Worm (Caenorhabditis elegans) whole organism, early embryonic: ENCODE data around the gene prcc-1.

Source experiments
- B0310.2 ChIP-seq: sonication (generic microtip); optimal IDR thresholded peaks from 2 replicates; lab custom pipeline; 2016; ENCODE audit warnings: mild to moderate bottlenecking, missing genetic modification characterization, missing compliant biosample characterization
- F13C5.2 ChIP-seq: sonication (generic microtip); optimal IDR thresholded peaks from 2 replicates; lab custom pipeline; 2017; ENCODE audit warnings: mild to moderate bottlenecking, missing genetic modification characterization, inconsistent platforms, missing compliant biosample characterization
- aly-1 ChIP-seq: sonication (generic microtip); optimal IDR thresholded peaks from 2 replicates; lab custom pipeline; 2016; ENCODE audit warnings: missing genetic modification characterization, missing compliant biosample characterization
- ama-1 ChIP-seq: fragments of 150-350 bp; optimal IDR thresholded peaks from 2 replicates; lab custom pipeline; 2014
- ceh-13 ChIP-seq: fragments of 200-800 bp; sonication (Bioruptor generic); optimal IDR thresholded peaks from 2 replicates; lab custom pipeline; 2018; ENCODE audit warnings: mild to moderate bottlenecking, missing genetic modification characterization, missing compliant biosample characterization
- ceh-36 ChIP-seq: sonication (generic microtip); optimal IDR thresholded peaks from 2 replicates; lab custom pipeline; 2016; ENCODE audit warnings: missing genetic modification characterization, inconsistent platforms, missing compliant biosample characterization
- ets-7 ChIP-seq: sonication (generic microtip); optimal IDR thresholded peaks from 2 replicates; lab custom pipeline; 2016; ENCODE audit warnings: missing genotype, missing genetic modification characterization, missing compliant biosample characterization
- flt-1 ChIP-seq: fragments of 200-800 bp; sonication (Bioruptor generic); IDR thresholded peaks from 2 replicates; pipeline ENCODE4 v1.3.6; 2022; ENCODE audit warnings: missing genetic modification characterization, missing compliant biosample characterization
- hmbx-1 ChIP-seq: sonication (generic microtip); optimal IDR thresholded peaks from 2 replicates; lab custom pipeline; 2016; ENCODE audit warnings: mild to moderate bottlenecking, missing genetic modification characterization, missing compliant biosample characterization
- hmg-4 ChIP-seq: fragments of 200-800 bp; sonication (Bioruptor generic); optimal IDR thresholded peaks from 2 replicates; lab custom pipeline; 2018; ENCODE audit warnings: mild to moderate bottlenecking, missing genetic modification characterization, missing compliant biosample characterization
- hnd-1 ChIP-seq: sonication (generic microtip); optimal IDR thresholded peaks from 2 replicates; lab custom pipeline; 2016; ENCODE audit warnings: missing genetic modification characterization, missing compliant biosample characterization
- pes-1 ChIP-seq: fragments of 200-800 bp; sonication (Bioruptor generic); IDR thresholded peaks from 2 replicates; pipeline ENCODE4 v1.3.6; 2022; ENCODE audit warnings: missing genetic modification reagents, missing genetic modification characterization, missing compliant biosample characterization
- scrt-1 ChIP-seq: fragments of 200-800 bp; sonication (Bioruptor generic); IDR thresholded peaks from 2 replicates; pipeline ENCODE4 v1.3.6; 2022; ENCODE audit warnings: missing genetic modification characterization, missing compliant biosample characterization
- sea-1 ChIP-seq: fragments of 200-800 bp; sonication (Bioruptor generic); conservative IDR thresholded peaks from 2 replicates; pipeline ENCODE4 v1.3.6; 2022; ENCODE audit warnings: missing genetic modification characterization, missing compliant biosample characterization
- tbx-11 ChIP-seq: fragments of 200-800 bp; sonication (Bioruptor generic); IDR thresholded peaks from 2 replicates; pipeline ENCODE4 v1.3.6; 2022; ENCODE audit warnings: missing genetic modification characterization, missing compliant biosample characterization
- tbx-37 ChIP-seq: fragments of 200-800 bp; sonication (Bioruptor generic); conservative IDR thresholded peaks from 2 replicates; pipeline ENCODE4 v1.3.6; 2022; ENCODE audit warnings: missing genetic modification reagents, missing genetic modification characterization, missing compliant biosample characterization
- tra-4 ChIP-seq: sonication (generic microtip); optimal IDR thresholded peaks from 2 replicates; lab custom pipeline; 2017; ENCODE audit warnings: missing genetic modification characterization, missing compliant biosample characterization

prcc-1 gene

ce11 chrIV:13066044-13066443 lies 27.6 kb downstream of the prcc-1 start:
- TF ChIP-seq sea-1 (GFP tag; lab: Robert Waterston, UW) (0 out of 2 replicates have a peak, but pooled peaks have one; percentile 37), ama-1 (lab: Kevin White, UChicago) (no peak)

DNA sequence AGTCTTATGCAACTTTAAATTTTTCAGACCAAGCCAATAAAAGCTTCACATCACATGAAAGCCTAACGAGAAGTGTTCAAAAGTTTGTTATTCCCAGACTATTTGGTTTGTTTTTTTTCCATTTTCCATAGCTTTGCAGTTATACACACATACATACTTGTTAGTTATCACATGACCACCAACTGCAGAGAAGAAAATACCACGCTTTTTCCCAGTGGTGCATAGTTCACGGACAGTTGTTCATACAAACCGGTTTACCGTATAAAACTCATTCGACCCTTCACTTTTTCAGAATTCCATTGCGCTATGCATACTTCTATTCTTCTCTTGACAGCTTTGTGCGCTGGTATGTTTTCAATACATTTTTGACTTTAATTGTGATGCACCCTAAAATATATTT lies 29.9 kb downstream of the prcc-1 start, which contains the start of gene scl-5:
Gene scl-5, plus strand, starts transcription at position 301 of the 400 bp plus-strand sequence.
- TF ChIP-seq F13C5.2 (tag; lab: Kevin White, UChicago) = no peak
- TF ChIP-seq ceh-36 = no peak
- no peak for TF ChIP-seq ets-7 (tag; lab: Kevin White, UChicago)
- TF ChIP-seq pes-1 (GFP tag; lab: Robert Waterston, UW) = no peak
- no peak for TF ChIP-seq aly-1 (tag; lab: Kevin White, UChicago)
- no peak for TF ChIP-seq ceh-13
- TF ChIP-seq tbx-37 (GFP tag; lab: Robert Waterston, UW) = no peak
- TF ChIP-seq flt-1 = no peak
- no peak for TF ChIP-seq sea-1 (GFP tag; lab: Robert Waterston, UW)
- TF ChIP-seq scrt-1 (GFP tag; lab: Robert Waterston, UW) = no peak
- no peak for TF ChIP-seq tra-4
- TF ChIP-seq hmbx-1 (tag; lab: Kevin White, UChicago) = no peak
- no peak for TF ChIP-seq hnd-1 (tag; lab: Kevin White, UChicago)

- no peak for TF ChIP-seq hmbx-1 (tag; lab: Kevin White, UChicago)
- no peak for TF ChIP-seq ama-1 (lab: Kevin White, UChicago)
These were observed 34.3 kb downstream of the prcc-1 start, which contains the start of gene scl-3 for ce11 chrIV:13059284-13059683. scl-3 (plus strand) TSS chrIV:13059584.

ce11 chrIV:13057418-13057817 lies 36.2 kb downstream of the prcc-1 start, which contains the start of gene scl-2:
scl-2 (plus strand) TSS chrIV:13057710.
- TF ChIP-seq hnd-1 (tag; lab: Kevin White, UChicago) = no peak
- TF ChIP-seq scrt-1 (GFP tag; lab: Robert Waterston, UW) = no peak
- no peak for TF ChIP-seq flt-1
- no peak for TF ChIP-seq hmg-4 (GFP tag; lab: Kevin White, UChicago)
- no peak for TF ChIP-seq ceh-13
- no peak for TF ChIP-seq tbx-11 (GFP tag; lab: Robert Waterston, UW)
- TF ChIP-seq ceh-36 = no peak
- no peak for TF ChIP-seq hmbx-1 (tag; lab: Kevin White, UChicago)
- no peak for TF ChIP-seq pes-1 (GFP tag; lab: Robert Waterston, UW)
- TF ChIP-seq aly-1 (tag; lab: Kevin White, UChicago) = no peak
- TF ChIP-seq sea-1 (GFP tag; lab: Robert Waterston, UW) = no peak
- no peak for TF ChIP-seq ama-1 (lab: Kevin White, UChicago)
- no peak for TF ChIP-seq tra-4

DNA sequence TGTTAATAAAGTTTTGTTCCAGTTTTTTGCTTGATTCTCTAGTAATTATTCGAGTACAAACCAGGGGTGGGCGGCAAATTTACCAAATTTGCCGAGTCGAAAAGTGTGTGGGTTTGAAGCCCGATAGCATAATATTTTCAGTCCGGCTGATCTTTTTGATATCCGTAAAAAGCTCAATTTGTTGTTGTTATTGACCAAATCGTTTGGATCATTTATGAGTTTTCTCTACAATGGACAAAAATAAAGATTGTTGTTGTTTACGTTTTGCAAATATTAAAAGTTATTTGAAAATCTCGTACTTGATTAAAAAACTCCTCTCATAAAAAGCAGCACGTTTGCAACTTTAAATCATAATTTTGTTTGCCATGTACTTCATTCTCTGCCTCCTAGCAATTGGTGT lies 37.6 kb downstream of the prcc-1 start, which contains the start of gene scl-1:
Gene scl-1, plus strand, starts transcription at position 301 of the 400 bp plus-strand sequence.
- TF ChIP-seq tra-4 (no peak), pes-1 (GFP tag; lab: Robert Waterston, UW) (no peak), ama-1 (lab: Kevin White, UChicago) (no peak), tbx-11 (GFP tag; lab: Robert Waterston, UW) (no peak), scrt-1 (GFP tag; lab: Robert Waterston, UW) (no peak), ceh-36 (no peak), hnd-1 (tag; lab: Kevin White, UChicago) (no peak), sea-1 (GFP tag; lab: Robert Waterston, UW) (no peak), tbx-37 (GFP tag; lab: Robert Waterston, UW) (no peak), hmbx-1 (tag; lab: Kevin White, UChicago) (no peak)

DNA sequence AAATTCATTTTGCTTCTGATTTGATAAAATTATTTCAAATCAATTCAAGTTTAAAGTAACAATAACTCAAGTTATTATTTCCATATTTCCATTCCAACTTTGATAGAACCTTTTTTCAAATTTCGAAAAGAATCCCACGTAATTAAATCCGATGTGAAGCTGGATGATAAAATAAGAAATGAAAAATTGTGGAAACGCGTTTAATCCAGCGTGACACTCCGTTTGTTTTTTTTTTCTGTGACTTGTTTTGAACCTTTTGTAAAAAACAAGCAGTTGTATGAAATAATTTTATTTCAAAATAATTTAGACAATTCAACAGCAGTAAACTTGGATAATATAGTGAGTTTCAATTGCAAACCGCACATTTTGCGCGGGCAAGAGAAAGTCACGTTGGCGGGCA lies 41.0 kb downstream of the prcc-1 start, which contains the start of gene F49E11.7:
Gene F49E11.7, plus strand, starts transcription at position 301 of the 400 bp plus-strand sequence.
- TF ChIP-seq ceh-36 (no peak), tbx-11 (GFP tag; lab: Robert Waterston, UW) (no peak), tra-4 (no peak), ets-7 (tag; lab: Kevin White, UChicago) (no peak)

- TF ChIP-seq B0310.2 (no peak), hmbx-1 (tag; lab: Kevin White, UChicago) (no peak), ama-1 (lab: Kevin White, UChicago) (no peak), tbx-11 (GFP tag; lab: Robert Waterston, UW) (no peak)
These were observed 42.5 kb downstream of the prcc-1 start, which contains the start of gene scl-11 for ce11 chrIV:13051073-13051472. scl-11 (plus strand) TSS chrIV:13051373.

DNA sequence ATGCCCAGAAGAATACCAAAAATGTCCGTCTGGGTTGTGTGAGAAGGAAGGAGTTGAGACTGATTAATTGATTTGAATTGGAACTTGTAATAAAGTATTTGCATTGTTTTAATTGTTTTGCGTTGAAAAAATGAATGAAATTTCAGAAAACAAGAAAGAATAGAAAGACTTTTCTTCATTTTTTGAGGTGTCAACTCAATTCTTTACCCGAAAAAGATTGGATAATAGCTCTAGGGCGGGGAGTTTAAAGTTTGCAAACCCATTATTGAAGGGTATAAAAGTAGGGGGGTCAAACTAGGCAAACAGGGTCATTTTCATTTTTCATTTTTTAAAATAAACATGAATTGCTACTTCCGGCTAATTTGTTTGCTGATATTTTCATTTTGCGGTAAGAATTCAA lies 45.4 kb downstream of the prcc-1 start, which contains the start of gene scl-10:
Gene scl-10, plus strand, starts transcription at position 301 of the 400 bp plus-strand sequence.
- no peak for TF ChIP-seq B0310.2
- TF ChIP-seq flt-1 = no peak

DNA sequence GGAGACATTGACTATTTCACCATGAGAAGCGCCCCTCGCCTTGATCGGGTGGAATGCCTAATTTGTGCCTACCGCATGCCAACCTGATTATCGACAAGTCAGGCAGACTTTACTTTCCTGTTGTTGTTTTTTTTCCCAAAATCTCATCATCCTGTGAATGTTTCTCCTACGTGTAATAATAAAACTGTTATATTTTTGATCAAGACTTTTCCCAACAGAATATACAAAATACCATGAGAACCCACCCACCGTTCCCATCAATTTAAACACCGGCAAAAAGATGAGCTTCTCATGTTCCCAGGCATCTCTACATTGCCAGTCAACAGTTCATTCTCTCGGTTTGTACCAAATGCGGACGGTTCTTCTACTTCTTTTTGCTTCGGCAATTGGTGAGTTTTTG lies 46.7 kb downstream of the prcc-1 start, which contains the start of gene scl-9:
Gene scl-9, plus strand, starts transcription at position 301 of the 400 bp plus-strand sequence.
- TF ChIP-seq pes-1 (GFP tag; lab: Robert Waterston, UW) = no peak
- TF ChIP-seq aly-1 (tag; lab: Kevin White, UChicago) = no peak
- no peak for TF ChIP-seq tbx-37 (GFP tag; lab: Robert Waterston, UW)
- TF ChIP-seq flt-1 = no peak
- TF ChIP-seq F13C5.2 (tag; lab: Kevin White, UChicago) = no peak
- TF ChIP-seq scrt-1 (GFP tag; lab: Robert Waterston, UW) = no peak
- no peak for TF ChIP-seq tra-4
- TF ChIP-seq B0310.2 = no peak
- TF ChIP-seq ceh-36 = no peak
- no peak for TF ChIP-seq hmg-4 (GFP tag; lab: Kevin White, UChicago)
- TF ChIP-seq hnd-1 (tag; lab: Kevin White, UChicago) = no peak
- no peak for TF ChIP-seq ama-1 (lab: Kevin White, UChicago)
- no peak for TF ChIP-seq sea-1 (GFP tag; lab: Robert Waterston, UW)
- TF ChIP-seq ets-7 (tag; lab: Kevin White, UChicago) = no peak
